Fruit fly (Drosophila melanogaster): ENCODE measurements around the gene PH4alphaSG1.
A peak's percentile ranks its signal among the peaks of the same experiment; 100 is the strongest.

The PH4alphaSG1 gene

dm6 chr3R:30531989-30532653, 26.7 kb upstream of the PH4alphaSG1 start, which contains the start of gene tmod (continued):
- TF ChIP-seq Side (GFP tag; optimal IDR thresholded peaks at IDR 0.05): peak; percentile 3
- TF ChIP-seq CG3838 (GFP tag; optimal IDR thresholded peaks at IDR 0.05): no peak
- peak; percentile 24; the same call in 1 of the 2 replicates for TF ChIP-seq CG10366 (GFP tag; IDR thresholded peaks at IDR 0.05)
- TF ChIP-seq CG3163 (GFP tag; optimal IDR thresholded peaks at IDR 0.05): no peak
- TF ChIP-seq Atf6 (GFP tag; IDR thresholded peaks at IDR 0.05): no peak; the same call in none of the 2 replicates
- TF ChIP-seq HmgZ (tag; optimal IDR thresholded peaks at IDR 0.05): no peak
- TF ChIP-seq Neu2 (GFP tag; optimal IDR thresholded peaks at IDR 0.05; ENCODE audit: borderline replicate concordance): no peak
- TF ChIP-seq zfh1 (GFP tag; IDR thresholded peaks at IDR 0.05): 0 out of 3 replicates have a peak, but pooled peaks have one; percentile 29
- TF ChIP-seq ci (GFP tag; IDR thresholded peaks at IDR 0.05): peak; percentile 65; the same call in 2 of the 3 replicates
- no peak for TF ChIP-seq CG13624 (GFP tag; optimal IDR thresholded peaks at IDR 0.05)
- TF ChIP-seq Oli (tag; optimal IDR thresholded peaks at IDR 0.05): peak; percentile 61
- TF ChIP-seq CG10274 (GFP tag; optimal IDR thresholded peaks at IDR 0.05): peak; percentile 8
- TF ChIP-seq CG6254 (GFP tag; optimal IDR thresholded peaks at IDR 0.05): peak; percentile 44
- TF ChIP-seq CG14860 (GFP tag; IDR thresholded peaks at IDR 0.05; ENCODE audit: partially characterized antibody): no peak
- TF ChIP-seq pros (GFP tag; optimal IDR thresholded peaks at IDR 0.05): no peak
- no peak for TF ChIP-seq CG4617 (GFP tag; optimal IDR thresholded peaks at IDR 0.05; ENCODE audit: borderline replicate concordance)
- no peak for TF ChIP-seq CG16863 (GFP tag; optimal IDR thresholded peaks at IDR 0.05)
- no peak for TF ChIP-seq CG8290 (GFP tag; optimal IDR thresholded peaks at IDR 0.05)
- TF ChIP-seq CG8290 (tag; optimal IDR thresholded peaks at IDR 0.05): peak in 1 of 2 experiments; percentile 38
- TF ChIP-seq disco-r (GFP tag; optimal IDR thresholded peaks at IDR 0.05): no peak
- TF ChIP-seq HLH54F (GFP tag; optimal IDR thresholded peaks at IDR 0.05): peak; percentile 19
- TF ChIP-seq CG15514 (GFP tag; optimal IDR thresholded peaks at IDR 0.05): peak; percentile 45
- TF ChIP-seq mirr (GFP tag; optimal IDR thresholded peaks at IDR 0.05): peak; percentile 32
- no peak for TF ChIP-seq CG12155 (GFP tag; optimal IDR thresholded peaks at IDR 0.05)
- TF ChIP-seq cwo (GFP tag; optimal IDR thresholded peaks at IDR 0.05): no peak
- TF ChIP-seq CG1832 (GFP tag; optimal IDR thresholded peaks at IDR 0.05): peak; percentile 83
- TF ChIP-seq CG3995 (GFP tag; optimal IDR thresholded peaks at IDR 0.05): no peak
- no peak for TF ChIP-seq CG3847 (GFP tag; IDR thresholded peaks at IDR 0.05)
- peak; percentile 62 for TF ChIP-seq CG12391 (tag; optimal IDR thresholded peaks at IDR 0.05)
- no peak; the same call in 1 of the 2 replicates for TF ChIP-seq CG17328 (GFP tag; IDR thresholded peaks at IDR 0.05)
- no peak for TF ChIP-seq klu (GFP tag; IDR thresholded peaks at IDR 0.05)
- TF ChIP-seq ind (GFP tag; optimal IDR thresholded peaks at IDR 0.05): peak; percentile 55
- peak; percentile 35 for TF ChIP-seq Spps (tag; optimal IDR thresholded peaks at IDR 0.05)
- no peak for TF ChIP-seq CG15073 (GFP tag; optimal IDR thresholded peaks at IDR 0.05)
- no peak for TF ChIP-seq CG17186 (GFP tag; optimal IDR thresholded peaks at IDR 0.05)
- no peak for TF ChIP-seq CG15011 (GFP tag; optimal IDR thresholded peaks at IDR 0.05)
- TF ChIP-seq Ptx1 (GFP tag; IDR thresholded peaks at IDR 0.05): peak; percentile 55
- no peak for TF ChIP-seq CG7745 (tag; optimal IDR thresholded peaks at IDR 0.05)
- peak in 1 of 2 experiments; percentile 69 for TF ChIP-seq bsh (GFP tag; optimal IDR thresholded peaks at IDR 0.05)
- no peak for TF ChIP-seq sc (optimal IDR thresholded peaks at IDR 0.05)
- peak; percentile 55 for TF ChIP-seq sc (GFP tag; optimal IDR thresholded peaks at IDR 0.05)
- no peak for TF ChIP-seq ham (GFP tag; IDR thresholded peaks at IDR 0.05)
- peak; percentile 14 for TF ChIP-seq jumu (GFP tag; optimal IDR thresholded peaks at IDR 0.05)
- TF ChIP-seq en (GFP tag; optimal IDR thresholded peaks at IDR 0.05): peak; percentile 30
- 0 out of 2 replicates have a peak, but pooled peaks have one; percentile 7 for TF ChIP-seq NFAT (GFP tag; IDR thresholded peaks at IDR 0.05)
- peak; percentile 32; the same call in 1 of the 3 replicates for TF ChIP-seq zen2 (GFP tag; IDR thresholded peaks at IDR 0.05; ENCODE audit: partially characterized antibody)
- TF ChIP-seq MTF-1 (GFP tag; optimal IDR thresholded peaks at IDR 0.05; ENCODE audit: borderline replicate concordance): no peak
- TF ChIP-seq CG6765 (GFP tag; optimal IDR thresholded peaks at IDR 0.05): peak; percentile 3
- no peak for TF ChIP-seq mld (GFP tag; IDR thresholded peaks at IDR 0.05; ENCODE audit: partially characterized antibody)
